Fruit fly (Drosophila melanogaster) whole organism, embryonic: ENCODE data around the gene Jhbp7.
A peak's percentile ranks its signal among the peaks of the same experiment; 100 is the strongest.

Experiments
- Atf3 ChIP-seq: fragments of 200-800 bp; sonication (Bioruptor generic); optimal IDR thresholded peaks from 3 replicates; lab custom pipeline; 2016; ENCODE audit warnings: missing biosample characterization, missing genetic modification characterization
- CG11456 ChIP-seq: fragments of 200-800 bp; sonication (Bioruptor generic); IDR thresholded peaks from 3 replicates; pipeline ENCODE4 v1.3.6; 2022; ENCODE audit warnings: missing biosample characterization, missing genetic modification characterization
- CG1233 ChIP-seq: fragments of 200-800 bp; sonication (Bioruptor generic); optimal IDR thresholded peaks from 4 replicates; lab custom pipeline; 2018; ENCODE audit warnings: missing biosample characterization, mild to moderate bottlenecking, missing genetic modification characterization
- CG13123 ChIP-seq: fragments of 200-800 bp; sonication (Bioruptor generic); optimal IDR thresholded peaks from 2 replicates; lab custom pipeline; 2016; ENCODE audit warnings: missing biosample characterization, missing genetic modification characterization
- CG15514 ChIP-seq: fragments of 200-800 bp; sonication (Bioruptor generic); optimal IDR thresholded peaks from 3 replicates; lab custom pipeline; 2017; ENCODE audit warnings: missing biosample characterization, missing genetic modification characterization, mild to moderate bottlenecking, moderate library complexity, missing genetic modification reagents
- CG1647 ChIP-seq: fragments of 200-800 bp; sonication (Bioruptor generic); optimal IDR thresholded peaks from 3 replicates; lab custom pipeline; 2016; ENCODE audit warnings: missing biosample characterization, missing genetic modification characterization
- CG17328 ChIP-seq: fragments of 200-800 bp; sonication (Bioruptor generic); IDR thresholded peaks from 2 replicates; pipeline ENCODE4 v1.3.6; 2022; ENCODE audit warnings: missing biosample characterization, missing genetic modification characterization
- CG17829 ChIP-seq: fragments of 200-800 bp; optimal IDR thresholded peaks from 2 replicates; lab custom pipeline; 2019; ENCODE audit warnings: missing biosample characterization, mild to moderate bottlenecking, missing genetic modification characterization, moderate library complexity
- CG18262 ChIP-seq: fragments of 200-800 bp; optimal IDR thresholded peaks from 3 replicates; lab custom pipeline; 2019; ENCODE audit warnings: missing biosample characterization, mild to moderate bottlenecking, missing genetic modification characterization, moderate library complexity
- CG2116 ChIP-seq: fragments of 200-800 bp; sonication (Bioruptor generic); optimal IDR thresholded peaks from 3 replicates; lab custom pipeline; 2018; ENCODE audit warnings: missing biosample characterization, mild to moderate bottlenecking, missing genetic modification characterization
- CG32767 ChIP-seq: fragments of 200-800 bp; sonication (Bioruptor generic); IDR thresholded peaks from 2 replicates; pipeline ENCODE4 v1.3.6; 2022; ENCODE audit warnings: missing biosample characterization, missing genetic modification characterization
- CG34376 ChIP-seq: fragments of 200-800 bp; sonication (Bioruptor generic); optimal IDR thresholded peaks from 2 replicates; lab custom pipeline; 2018; ENCODE audit warnings: missing biosample characterization, mild to moderate bottlenecking, missing genetic modification characterization
- CG3847 ChIP-seq: fragments of 200-800 bp; sonication (Bioruptor generic); IDR thresholded peaks from 2 replicates; pipeline ENCODE4 v1.3.6; 2022; ENCODE audit warnings: missing biosample characterization, missing genetic modification characterization
- CG4820 ChIP-seq: fragments of 200-800 bp; sonication (Bioruptor generic); optimal IDR thresholded peaks from 3 replicates; lab custom pipeline; 2016; ENCODE audit warnings: missing biosample characterization, missing genetic modification characterization
- CG4854 ChIP-seq: fragments of 200-800 bp; sonication (Bioruptor generic); optimal IDR thresholded peaks from 2 replicates; lab custom pipeline; 2016; ENCODE audit warnings: missing biosample characterization, missing genetic modification characterization, inconsistent platforms
- CG5953 ChIP-seq: fragments of 200-800 bp; sonication (Bioruptor generic); IDR thresholded peaks from 2 replicates; pipeline ENCODE4 v1.3.6; 2022; ENCODE audit warnings: missing biosample characterization, missing genetic modification characterization
- CG6791 ChIP-seq: fragments of 200-800 bp; sonication (Bioruptor generic); IDR thresholded peaks from 3 replicates; pipeline ENCODE4 v1.3.6; 2022; ENCODE audit warnings: missing biosample characterization, missing genetic modification characterization; ENCODE audit not compliant: partially characterized antibody
- CG8924 ChIP-seq: fragments of 200-800 bp; optimal IDR thresholded peaks from 3 replicates; lab custom pipeline; 2019; ENCODE audit warnings: missing biosample characterization, mild to moderate bottlenecking, missing genetic modification characterization, moderate library complexity
- CG9932 ChIP-seq: fragments of 200-800 bp; sonication (Bioruptor generic); IDR thresholded peaks from 2 replicates; pipeline ENCODE4 v1.3.6; 2022; ENCODE audit warnings: missing biosample characterization, missing genetic modification characterization
- Doc2 ChIP-seq: fragments of 200-800 bp; sonication (Bioruptor generic); IDR thresholded peaks from 2 replicates; pipeline ENCODE4 v1.3.6; 2022; ENCODE audit warnings: missing biosample characterization, missing genetic modification characterization
- Dp ChIP-seq: fragments of 200-800 bp; sonication (Bioruptor generic); optimal IDR thresholded peaks from 2 replicates; lab custom pipeline; 2018; ENCODE audit warnings: missing biosample characterization, mild to moderate bottlenecking, missing genetic modification characterization, moderate library complexity
- Drgx ChIP-seq: fragments of 200-800 bp; sonication (Bioruptor generic); IDR thresholded peaks from 2 replicates; pipeline ENCODE4 v1.3.6; 2022; ENCODE audit warnings: missing biosample characterization, missing genetic modification characterization
- Gug ChIP-seq: fragments of 200-800 bp; sonication (Bioruptor generic); IDR thresholded peaks from 4 replicates; pipeline ENCODE4 v1.3.6; 2022; ENCODE audit warnings: missing biosample characterization, missing genetic modification characterization
- HmgZ ChIP-seq: fragments of 200-800 bp; sonication (Bioruptor generic); optimal IDR thresholded peaks from 2 replicates; lab custom pipeline; 2018; ENCODE audit warnings: missing biosample characterization, mild to moderate bottlenecking, missing genetic modification characterization
- NC2β ChIP-seq: fragments of 200-800 bp; sonication (Bioruptor generic); optimal IDR thresholded peaks from 2 replicates; lab custom pipeline; 2016; ENCODE audit warnings: missing biosample characterization, missing genetic modification characterization
- Nf-YB ChIP-seq: fragments of 200-800 bp; sonication (Bioruptor generic); optimal IDR thresholded peaks from 3 replicates; lab custom pipeline; 2019; ENCODE audit warnings: missing biosample characterization, mild to moderate bottlenecking, missing genetic modification characterization, moderate library complexity
- NfI ChIP-seq: fragments of 200-800 bp; sonication (Bioruptor generic); optimal IDR thresholded peaks from 3 replicates; lab custom pipeline; 2018; ENCODE audit warnings: missing biosample characterization, mild to moderate bottlenecking, missing genetic modification characterization, moderate library complexity
- Sox100B ChIP-seq: fragments of 200-800 bp; sonication (Bioruptor generic); optimal IDR thresholded peaks from 3 replicates; lab custom pipeline; 2018; ENCODE audit warnings: missing biosample characterization, mild to moderate bottlenecking, missing genetic modification characterization
- Sry-β ChIP-seq: fragments of 200-800 bp; sonication (Bioruptor generic); optimal IDR thresholded peaks from 2 replicates; lab custom pipeline; 2018; ENCODE audit warnings: missing biosample characterization, mild to moderate bottlenecking, missing genetic modification characterization, moderate library complexity
- ato ChIP-seq: fragments of 200-800 bp; sonication (Bioruptor generic); IDR thresholded peaks from 2 replicates; pipeline ENCODE4 v1.3.6; 2022; ENCODE audit warnings: missing biosample characterization, missing genetic modification characterization; ENCODE audit not compliant: partially characterized antibody
- br ChIP-seq: fragments of >200 bp; optimal IDR thresholded peaks from 2 replicates; lab custom pipeline; 2017
- btn ChIP-seq: fragments of 200-800 bp; sonication (Bioruptor generic); optimal IDR thresholded peaks from 2 replicates; lab custom pipeline; 2016; ENCODE audit warnings: missing biosample characterization, missing genetic modification characterization
- cad ChIP-seq: fragments of >200 bp; optimal IDR thresholded peaks from 2 replicates; lab custom pipeline; 2017; ENCODE audit warnings: missing biosample characterization, missing genetic modification characterization
- croc ChIP-seq: fragments of 200-800 bp; sonication (Bioruptor generic); conservative IDR thresholded peaks from 3 replicates; pipeline ENCODE4 v1.3.6; 2022; ENCODE audit warnings: missing biosample characterization, missing genetic modification characterization
- cwo ChIP-seq: fragments of 200-800 bp; sonication (Bioruptor generic); optimal IDR thresholded peaks from 3 replicates; lab custom pipeline; 2017; ENCODE audit warnings: missing biosample characterization, missing genetic modification characterization, mild to moderate bottlenecking, moderate library complexity, missing genetic modification reagents
- disco-r ChIP-seq: fragments of 200-800 bp; sonication (Bioruptor generic); optimal IDR thresholded peaks from 2 replicates; lab custom pipeline; 2016; ENCODE audit warnings: missing biosample characterization, missing genetic modification characterization
- en ChIP-seq: fragments of 200-800 bp; sonication (Bioruptor generic); optimal IDR thresholded peaks from 2 replicates; lab custom pipeline; 2016; ENCODE audit warnings: missing biosample characterization, missing genetic modification characterization
- ftz-f1 ChIP-seq: fragments of 200-800 bp; sonication (Bioruptor generic); optimal IDR thresholded peaks from 2 replicates; lab custom pipeline; 2016; ENCODE audit warnings: missing biosample characterization, missing genetic modification characterization
- fu2 ChIP-seq: fragments of 200-800 bp; sonication (Bioruptor generic); optimal IDR thresholded peaks from 2 replicates; lab custom pipeline; 2016; ENCODE audit warnings: missing biosample characterization, missing genetic modification characterization
- gem ChIP-seq: fragments of 200-800 bp; sonication (Bioruptor generic); optimal IDR thresholded peaks from 2 replicates; lab custom pipeline; 2019; ENCODE audit warnings: missing biosample characterization, mild to moderate bottlenecking, missing genetic modification characterization, moderate library complexity
- gt ChIP-seq: fragments of 200-800 bp; sonication (Bioruptor generic); IDR thresholded peaks from 2 replicates; pipeline ENCODE4 v1.3.6; 2022; ENCODE audit warnings: missing biosample characterization, missing genetic modification characterization
- h ChIP-seq: fragments of >200 bp; optimal IDR thresholded peaks from 2 replicates; lab custom pipeline; 2017
- hbn ChIP-seq: fragments of 200-800 bp; sonication (Bioruptor generic); IDR thresholded peaks from 2 replicates; pipeline ENCODE4 v1.3.6; 2022; ENCODE audit warnings: missing biosample characterization, missing genetic modification characterization; ENCODE audit not compliant: partially characterized antibody
- lola ChIP-seq, 3 experiments: fragments of >200 bp in 2 of 3; fragments of 200-800 bp in 1 of 3; sonication (Bioruptor generic) in 1 of 3; optimal IDR thresholded peaks; 2 replicates each; lab custom pipeline; 2017 to 2019; ENCODE audit warnings: missing biosample characterization in 3 of 3, missing genetic modification characterization in 3 of 3, mild to moderate bottlenecking in 1 of 3, moderate library complexity in 1 of 3
- odd ChIP-seq: fragments of 200-800 bp; sonication (Bioruptor generic); optimal IDR thresholded peaks from 2 replicates; lab custom pipeline; 2017; ENCODE audit warnings: missing biosample characterization, mild to moderate bottlenecking, missing genetic modification characterization
- sens ChIP-seq: fragments of 200-800 bp; sonication (Bioruptor generic); peaks from one replicate; lab custom pipeline; 2016; ENCODE audit warnings: missing biosample characterization, missing genetic modification characterization
- slbo ChIP-seq: fragments of 200-800 bp; sonication (Bioruptor generic); IDR thresholded peaks from 2 replicates; pipeline ENCODE4 v1.3.6; 2022; ENCODE audit warnings: missing biosample characterization, missing genetic modification characterization
- sqz ChIP-seq: fragments of 200-800 bp; sonication (Bioruptor generic); optimal IDR thresholded peaks from 3 replicates; lab custom pipeline; 2018; ENCODE audit warnings: missing biosample characterization, mild to moderate bottlenecking, missing genetic modification characterization
- ssp ChIP-seq: fragments of 200-800 bp; sonication (Bioruptor generic); IDR thresholded peaks from 2 replicates; pipeline ENCODE4 v1.3.6; 2022; ENCODE audit warnings: missing biosample characterization, missing genetic modification characterization
- unpg ChIP-seq: fragments of 200-800 bp; sonication (Bioruptor generic); optimal IDR thresholded peaks from 3 replicates; lab custom pipeline; 2018; ENCODE audit warnings: missing biosample characterization, mild to moderate bottlenecking, missing genetic modification characterization, moderate library complexity
- wek ChIP-seq: fragments of 200-800 bp; sonication (Bioruptor generic); optimal IDR thresholded peaks from 3 replicates; lab custom pipeline; 2018; ENCODE audit warnings: missing biosample characterization, mild to moderate bottlenecking, missing genetic modification characterization, moderate library complexity

Gene Jhbp7

dm6 chr3R:25265589-25266201 is 28.3 kb downstream of the Jhbp7 start, which contains the start of the genes GlnRS and RIOK2 (continued):
- TF ChIP-seq Drgx (GFP tag; lab: Robert Waterston, UW) (no peak), disco-r (GFP tag; lab: Kevin White, UChicago) (no peak), croc (GFP tag; lab: Robert Waterston, UW) (no peak; the same call in 2 of the 3 replicates), NfI (GFP tag; lab: Kevin White, UChicago) (no peak), CG15514 (peak; percentile 83), hbn (GFP tag; lab: Robert Waterston, UW) (peak; percentile 97), CG9932 (GFP tag; lab: Robert Waterston, UW) (peak; percentile 49; the same call in 1 of the 2 replicates), Gug (GFP tag; lab: Robert Waterston, UW) (no peak), ssp (GFP tag; lab: Robert Waterston, UW) (peak; percentile 100), CG3847 (peak; percentile 45; the same call in 1 of the 2 replicates), br (lab: Kevin White, UChicago) (no peak), odd (GFP tag; lab: Kevin White, UChicago) (no peak), CG17829 (tag; lab: Kevin White, UChicago) (peak; percentile 59), CG8924 (tag; lab: Kevin White, UChicago) (no peak), slbo (peak; percentile 43; the same call in 1 of the 2 replicates), NC2β (GFP tag; lab: Kevin White, UChicago) (peak; percentile 45), cwo (GFP tag; lab: Kevin White, UChicago) (peak; percentile 96), fu2 (GFP tag; lab: Kevin White, UChicago) (no peak), Doc2 (GFP tag; lab: Robert Waterston, UW) (no peak), ftz-f1 (GFP tag; lab: Kevin White, UChicago) (no peak), CG4854 (GFP tag; lab: Kevin White, UChicago) (no peak), Atf3 (peak; percentile 5), CG1647 (no peak), Dp (peak; percentile 32), CG34376 (GFP tag; lab: Kevin White, UChicago) (no peak), btn (GFP tag; lab: Kevin White, UChicago) (no peak), CG11456 (GFP tag; lab: Robert Waterston, UW) (no peak), gem (tag; lab: Kevin White, UChicago) (no peak), CG13123 (no peak), h (lab: Kevin White, UChicago) (no peak), CG18262 (tag; lab: Kevin White, UChicago) (no peak), gt (GFP tag; lab: Robert Waterston, UW) (no peak), lola (GFP tag; optimal IDR thresholded peaks at IDR 0.05; lab: Kevin White, UChicago) (peak in 1 of 3 experiments; percentile 100), wek (peak; percentile 11), unpg (no peak), Sry-β (GFP tag; lab: Kevin White, UChicago) (peak; percentile 67), Nf-YB (no peak), CG4820 (GFP tag; lab: Kevin White, UChicago) (no peak), CG5953 (GFP tag; lab: Robert Waterston, UW) (no peak), CG32767 (GFP tag; lab: Robert Waterston, UW) (no peak), sens (GFP tag; lab: Kevin White, UChicago) (peak; percentile 71), ato (GFP tag; lab: Robert Waterston, UW) (peak; percentile 90), sqz (GFP tag; lab: Kevin White, UChicago) (no peak), CG6791 (GFP tag; lab: Robert Waterston, UW) (peak; percentile 97), en (GFP tag; lab: Kevin White, UChicago) (no peak), Sox100B (GFP tag; lab: Kevin White, UChicago) (no peak), cad (GFP tag; lab: Kevin White, UChicago) (no peak), CG17328 (no peak), HmgZ (tag; lab: Kevin White, UChicago) (peak; percentile 86), CG2116 (GFP tag; lab: Kevin White, UChicago) (peak; percentile 85), CG1233 (GFP tag; lab: Kevin White, UChicago) (no peak)
